Worm (Caenorhabditis elegans) whole organism, L3 larva: Measurements from ENCODE around the gene gur-4.

ENCODE experiments used
- R02D3.7 ChIP-seq: fragments of 150-350 bp; optimal IDR thresholded peaks from 2 replicates; lab custom pipeline; 2014; ENCODE audit warnings: missing biosample characterization, missing genetic modification characterization
- eor-1 ChIP-seq, 2 experiments: fragments of 150-350 bp; optimal IDR thresholded peaks; 2 replicates each; lab custom pipeline; 2014 to 2018; ENCODE audit warnings: missing biosample characterization in 2 of 2, missing genetic modification characterization in 2 of 2
- fos-1 ChIP-seq: fragments of 150-350 bp; optimal IDR thresholded peaks from 2 replicates; lab custom pipeline; 2014; ENCODE audit warnings: missing biosample characterization, missing genetic modification characterization
- nhr-43 ChIP-seq: sonication (generic microtip); optimal IDR thresholded peaks from 2 replicates; lab custom pipeline; 2016; ENCODE audit warnings: mild to moderate bottlenecking, missing genetic modification characterization, missing compliant biosample characterization; ENCODE audit not compliant: poor library complexity, severe bottlenecking
- nhr-67 ChIP-seq: fragments of 150-350 bp; optimal IDR thresholded peaks from 2 replicates; lab custom pipeline; 2014; ENCODE audit warnings: missing biosample characterization, missing genetic modification characterization
- nhr-77 ChIP-seq: fragments of 150-350 bp; optimal IDR thresholded peaks from 2 replicates; lab custom pipeline; 2014; ENCODE audit warnings: missing biosample characterization, missing genetic modification characterization

Gene gur-4

DNA sequence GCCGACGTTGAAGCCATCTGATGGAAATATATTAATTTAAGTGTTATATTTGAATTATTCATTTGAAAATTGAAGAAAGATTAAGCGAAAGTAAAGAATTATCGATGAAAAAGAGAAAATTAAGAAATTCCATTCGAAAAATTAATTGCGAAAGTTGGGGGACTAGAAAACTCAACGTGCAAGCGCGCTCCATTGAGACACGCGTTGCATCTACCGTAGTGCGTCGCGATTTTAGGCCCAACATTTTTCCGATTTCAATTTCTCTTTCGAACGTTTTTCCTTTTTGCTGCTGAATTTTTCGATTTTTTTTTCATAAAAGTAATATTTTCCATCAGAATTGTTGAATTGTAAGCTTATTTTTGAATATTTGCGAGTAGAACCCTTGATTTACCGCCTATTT, 49.8 kb downstream of the gur-4 start, which contains the start of gene Y48B6A.1 (continued):
- TF ChIP-seq R02D3.7 (tag; lab: Kevin White, UChicago): peak; percentile 82
- TF ChIP-seq nhr-67 (tag; lab: Kevin White, UChicago): no peak
- no peak for TF ChIP-seq eor-1 (tag; optimal IDR thresholded peaks at IDR 0.05; lab: Kevin White, UChicago)
- TF ChIP-seq, all 47 proteins: peak for 30

DNA sequence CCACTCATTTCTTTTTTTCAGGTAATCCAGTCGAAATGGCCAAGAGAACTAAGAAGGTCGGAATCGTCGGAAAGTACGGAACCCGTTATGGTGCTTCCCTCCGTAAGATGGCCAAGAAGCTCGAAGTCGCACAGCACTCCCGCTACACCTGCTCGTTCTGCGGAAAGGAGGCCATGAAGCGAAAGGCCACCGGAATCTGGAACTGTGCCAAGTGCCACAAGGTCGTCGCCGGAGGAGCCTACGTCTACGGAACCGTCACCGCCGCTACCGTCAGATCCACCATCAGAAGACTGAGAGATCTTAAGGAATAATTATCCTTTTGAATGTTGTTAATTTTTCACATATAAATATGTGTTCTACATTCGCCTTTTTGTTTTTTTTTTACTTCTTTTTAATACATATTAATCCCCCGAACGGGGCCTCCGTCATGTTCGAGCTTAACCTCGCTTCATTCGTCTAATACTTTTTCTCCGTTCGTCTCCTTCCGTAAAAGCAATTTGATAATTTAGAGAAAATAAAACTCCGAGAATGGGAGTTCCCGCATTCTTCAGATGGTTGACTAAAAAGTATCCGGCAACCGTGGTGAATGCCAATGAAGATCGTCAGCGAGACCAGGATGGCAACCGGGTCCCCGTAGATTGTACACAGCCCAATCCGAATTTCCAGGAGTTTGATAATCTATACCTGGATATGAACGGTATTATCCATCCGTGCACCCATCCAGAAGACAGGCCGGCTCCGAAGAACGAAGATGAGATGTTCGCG, 50.9 kb downstream of the gur-4 start, which contains the start of the genes rpl-43 and xrn-2:
TSS of gene rpl-43 (plus strand) at position 36 of the 765 bp plus-strand sequence.
TSS of gene xrn-2 (plus strand) at position 510 of the 765 bp plus-strand sequence.
- no peak for TF ChIP-seq fos-1 (tag; lab: Kevin White, UChicago)
- peak; percentile 10 for TF ChIP-seq nhr-43
- peak; percentile 11 for TF ChIP-seq nhr-77 (tag; lab: Kevin White, UChicago)
